Fruit fly (Drosophila melanogaster): ENCODE results near the gene CG9522.

DNA sequence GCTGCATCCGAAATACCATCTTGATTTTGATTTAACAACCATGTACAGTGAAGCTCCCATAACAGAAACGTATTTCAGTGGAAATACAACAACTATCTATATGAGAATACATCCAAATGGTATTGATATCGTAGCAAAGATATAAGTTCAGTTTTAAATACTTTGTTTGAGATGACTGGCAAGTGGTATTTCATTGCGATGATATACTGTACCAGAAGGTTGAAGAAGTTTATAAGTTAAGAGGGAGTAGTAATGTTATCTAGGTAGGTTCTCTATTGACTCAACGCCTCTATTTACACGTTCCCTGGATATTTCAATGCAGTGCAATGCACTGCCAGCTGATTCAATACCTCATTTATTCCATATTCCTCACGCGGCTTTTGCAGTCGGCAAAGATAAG lies 43.0 kb downstream of the CG9522 start:
- TF ChIP-seq h (optimal IDR thresholded peaks at IDR 0.05) (no peak), psq (optimal IDR thresholded peaks at IDR 0.05) (no peak), Myc (optimal IDR thresholded peaks at IDR 0.05) (no peak), ttk (optimal IDR thresholded peaks at IDR 0.05) (no peak), insv (optimal IDR thresholded peaks at IDR 0.05) (no peak), Sin3A (optimal IDR thresholded peaks at IDR 0.05) (no peak)

Data from Kc167 (cell line).